Fruit fly (Drosophila melanogaster): ENCODE results near the gene BigH1.

Gene BigH1

dm6 chr3R:14674762-14675161 lies 11.5 kb downstream of the BigH1 start (continued):
- TF ChIP-seq esg (GFP tag; conservative IDR thresholded peaks at IDR 0.05) (peak; percentile 54), luna (GFP tag; optimal IDR thresholded peaks at IDR 0.05) (no peak), CG4282 (GFP tag; optimal IDR thresholded peaks at IDR 0.05) (no peak), chn (GFP tag; optimal IDR thresholded peaks at IDR 0.05) (peak; percentile 60), gcm (GFP tag; optimal IDR thresholded peaks at IDR 0.05) (peak; percentile 51), CG17361 (GFP tag; IDR thresholded peaks at IDR 0.05) (peak; percentile 75), gro (GFP tag; optimal IDR thresholded peaks at IDR 0.05) (no peak), CG3281 (GFP tag; optimal IDR thresholded peaks at IDR 0.05) (no peak), sd (tag; optimal IDR thresholded peaks at IDR 0.05) (no peak), dimm (GFP tag; IDR thresholded peaks at IDR 0.05) (no peak), cas (GFP tag; IDR thresholded peaks at IDR 0.05) (no peak), NFAT (GFP tag; IDR thresholded peaks at IDR 0.05) (no peak), ara (GFP tag; IDR thresholded peaks at IDR 0.05) (peak; percentile 64), Dfd (GFP tag; optimal IDR thresholded peaks at IDR 0.05) (no peak), inv (GFP tag; IDR thresholded peaks at IDR 0.05; ENCODE audit: partially characterized antibody) (no peak), CG14965 (GFP tag; optimal IDR thresholded peaks at IDR 0.05; ENCODE audit: borderline replicate concordance) (peak; percentile 3), CG13424 (tag; optimal IDR thresholded peaks at IDR 0.05) (peak; percentile 30), zfh2 (GFP tag; optimal IDR thresholded peaks at IDR 0.05) (no peak), pan (optimal IDR thresholded peaks at IDR 0.05) (no peak), pan (GFP tag; optimal IDR thresholded peaks at IDR 0.05 in 1 of 2, IDR thresholded peaks at IDR 0.05 in 1 of 2) (peak in 1 of 2 experiments; percentile 68), nom (GFP tag; optimal IDR thresholded peaks at IDR 0.05) (peak; percentile 7), maf-S (GFP tag; optimal IDR thresholded peaks at IDR 0.05) (no peak), ash1 (GFP tag; optimal IDR thresholded peaks at IDR 0.05) (no peak), CG30403 (GFP tag; optimal IDR thresholded peaks at IDR 0.05) (peak; percentile 52), CG7839 (tag; optimal IDR thresholded peaks at IDR 0.05) (peak; percentile 75), B-H1 (GFP tag; IDR thresholded peaks at IDR 0.05) (peak; percentile 38; the same call in 1 of the 3 replicates), Xbp1 (GFP tag; optimal IDR thresholded peaks at IDR 0.05) (peak; percentile 58), CoRest (tag; optimal IDR thresholded peaks at IDR 0.05) (peak; percentile 59), Dref (GFP tag; IDR thresholded peaks at IDR 0.05) (no peak), CG1832 (GFP tag; optimal IDR thresholded peaks at IDR 0.05) (no peak), stc (GFP tag; IDR thresholded peaks at IDR 0.05) (peak; percentile 56), Scr (GFP tag; IDR thresholded peaks at IDR 0.05; ENCODE audit: partially characterized antibody) (no peak), sens-2 (GFP tag; IDR thresholded peaks at IDR 0.05) (peak; percentile 83), bowl (GFP tag; IDR thresholded peaks at IDR 0.05) (no peak), cg (GFP tag; optimal IDR thresholded peaks at IDR 0.05) (no peak), Med (GFP tag) (peak; percentile 86), Bteb2 (GFP tag; optimal IDR thresholded peaks at IDR 0.05) (no peak), tup (GFP tag; optimal IDR thresholded peaks at IDR 0.05) (peak; percentile 14), Gsc (GFP tag; IDR thresholded peaks at IDR 0.05) (no peak), Hr39 (optimal IDR thresholded peaks at IDR 0.05) (no peak), Hr3 (GFP tag; optimal IDR thresholded peaks at IDR 0.05) (peak; percentile 33), CG18764 (GFP tag; optimal IDR thresholded peaks at IDR 0.05) (peak; percentile 57), HmgZ (tag; optimal IDR thresholded peaks at IDR 0.05) (no peak), twi (tag; optimal IDR thresholded peaks at IDR 0.05) (peak; percentile 84), seq (GFP tag; IDR thresholded peaks at IDR 0.05) (no peak), CG12299 (tag; optimal IDR thresholded peaks at IDR 0.05) (no peak), dm (GFP tag; optimal IDR thresholded peaks at IDR 0.05) (no peak), C15 (GFP tag; IDR thresholded peaks at IDR 0.05) (no peak), H15 (GFP tag; IDR thresholded peaks at IDR 0.05) (peak; percentile 55; the same call in 1 of the 3 replicates), CG8924 (tag; optimal IDR thresholded peaks at IDR 0.05) (peak; percentile 78), CG3065 (GFP tag; optimal IDR thresholded peaks at IDR 0.05) (peak; percentile 29), Spps (tag; optimal IDR thresholded peaks at IDR 0.05) (peak; percentile 73), bigmax (GFP tag; optimal IDR thresholded peaks at IDR 0.05) (no peak)

Measured in whole organism, embryonic.